Worm (Caenorhabditis elegans): ENCODE data around the gene lgc-8.

- no peak for TF ChIP-seq unc-130 (tag; optimal IDR thresholded peaks at IDR 0.05)
- no peak for TF ChIP-seq alr-1 (tag; optimal IDR thresholded peaks at IDR 0.05; ENCODE audit: borderline replicate concordance)
- no peak for TF ChIP-seq aly-2 (tag; optimal IDR thresholded peaks at IDR 0.05)
- TF ChIP-seq nhr-11 (tag; optimal IDR thresholded peaks at IDR 0.05) = no peak
- TF ChIP-seq ceh-63 (GFP tag; optimal IDR thresholded peaks at IDR 0.05) = no peak
- no peak for TF ChIP-seq ceh-82 (tag; optimal IDR thresholded peaks at IDR 0.05)
- TF ChIP-seq tbx-2 (tag; optimal IDR thresholded peaks at IDR 0.05) = no peak
These were observed 27.9 kb upstream of the lgc-8 start for ce11 chrIV:14687716-14688115.

Measured in whole organism, L1 larva.